Worm (Caenorhabditis elegans): ENCODE data around the gene B0524.3.

DNA sequence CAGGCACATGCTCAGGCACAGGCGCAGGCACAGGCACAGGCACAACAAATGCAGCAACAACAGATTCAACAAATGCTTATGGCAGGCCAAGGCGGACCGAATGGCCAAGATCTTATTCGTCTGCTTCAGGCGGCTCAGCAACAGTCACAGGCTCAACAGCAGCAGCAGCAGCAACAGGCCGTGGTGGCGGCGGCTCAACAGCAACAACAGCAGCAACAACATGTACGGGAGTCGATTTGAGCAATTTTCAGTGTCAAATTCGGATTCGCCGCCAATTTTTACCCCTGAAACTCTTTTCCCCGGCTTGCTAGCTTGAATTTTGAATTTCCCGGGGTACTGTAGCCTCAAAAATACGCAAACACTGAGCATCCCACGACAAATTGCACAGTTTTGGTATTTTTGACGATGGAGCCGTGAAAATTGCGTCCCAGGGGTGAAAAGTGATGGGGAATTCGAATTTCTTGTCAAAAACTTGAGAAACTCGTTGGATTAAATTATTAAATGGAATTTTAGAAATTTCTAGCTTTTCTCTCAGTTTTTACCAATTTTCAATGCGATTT, 50.5 kb downstream of the B0524.3 start:
- TF ChIP-seq him-1 (tag; optimal IDR thresholded peaks at IDR 0.05) (no peak), W03F9.2 (tag; optimal IDR thresholded peaks at IDR 0.05) (no peak), dao-5 (tag; optimal IDR thresholded peaks at IDR 0.05) (no peak)

Data from whole organism, L4/young adult.